Worm (Caenorhabditis elegans) whole organism, L4 larva: ENCODE results near the gene F41H10.4.
A peak's percentile ranks its signal among the peaks of the same experiment; 100 is the strongest.
"Not testable (repeated sequence)": the region's sequence is repeated elsewhere in the genome, so short reads cannot be mapped to it uniquely, and the experiment has no call there.

Source experiments
- F37D6.2 ChIP-seq: sonication (generic microtip); optimal IDR thresholded peaks from 2 replicates; lab custom pipeline; 2016; ENCODE audit warnings: mild to moderate bottlenecking, missing genetic modification characterization, missing compliant biosample characterization
- F49E8.2 ChIP-seq: sonication (generic microtip); optimal IDR thresholded peaks from 2 replicates; lab custom pipeline; 2016; ENCODE audit warnings: missing compliant biosample characterization, mild to moderate bottlenecking, missing genetic modification characterization, borderline replicate concordance
- R02D3.7 ChIP-seq: fragments of 150-350 bp; sonication (generic microtip); optimal IDR thresholded peaks from 3 replicates; lab custom pipeline; 2014; ENCODE audit warnings: missing biosample characterization, missing genetic modification characterization
- T26A8.4 ChIP-seq: fragments of 200-800 bp; sonication (Bioruptor generic); IDR thresholded peaks from 2 replicates; pipeline ENCODE4 v1.3.6; 2022; ENCODE audit warnings: missing genetic modification characterization, missing compliant biosample characterization
- Y75B8A.6 ChIP-seq: fragments of 200-800 bp; sonication (Bioruptor generic); IDR thresholded peaks from 2 replicates; pipeline ENCODE4 v1.3.6; 2022; ENCODE audit warnings: missing genetic modification reagents, missing genetic modification characterization, missing compliant biosample characterization
- aha-1 ChIP-seq: fragments of 150-350 bp; peaks from one replicate; lab custom pipeline; 2014; ENCODE audit warnings: missing biosample characterization, missing genetic modification characterization
- aly-2 ChIP-seq: sonication (generic microtip); optimal IDR thresholded peaks from 2 replicates; lab custom pipeline; 2018; ENCODE audit warnings: missing biosample characterization, missing genetic modification characterization
- ama-1 ChIP-seq: fragments of 150-350 bp; optimal IDR thresholded peaks from 2 replicates; lab custom pipeline; 2014; ENCODE audit warnings: inconsistent platforms, mixed read lengths
- arid-1 ChIP-seq: fragments of 200-800 bp; sonication (Bioruptor generic); conservative IDR thresholded peaks from 2 replicates; pipeline ENCODE4 v1.3.6; 2022; ENCODE audit warnings: missing genetic modification reagents, missing genetic modification characterization, missing compliant biosample characterization
- ceh-28 ChIP-seq: fragments of 150-350 bp; optimal IDR thresholded peaks from 2 replicates; lab custom pipeline; 2014; ENCODE audit warnings: missing biosample characterization, missing genetic modification reagents, missing genetic modification characterization
- ceh-62 ChIP-seq: sonication (generic microtip); optimal IDR thresholded peaks from 2 replicates; lab custom pipeline; 2017; ENCODE audit warnings: missing biosample characterization, missing genetic modification characterization
- ceh-82 ChIP-seq: sonication (generic microtip); optimal IDR thresholded peaks from 2 replicates; lab custom pipeline; 2017; ENCODE audit warnings: missing biosample characterization, missing genetic modification characterization
- ces-1 ChIP-seq: fragments of 150-350 bp; sonication (generic microtip); optimal IDR thresholded peaks from 4 replicates; lab custom pipeline; 2014; ENCODE audit warnings: missing biosample characterization, missing genetic modification reagents, missing genetic modification characterization
- ctbp-1 ChIP-seq: fragments of 200-800 bp; sonication (Bioruptor generic); IDR thresholded peaks from 2 replicates; pipeline ENCODE4 v1.3.6; 2022; ENCODE audit warnings: missing genetic modification reagents, missing genetic modification characterization, missing compliant biosample characterization
- daf-16 ChIP-seq, 3 experiments: sonication (generic microtip); optimal IDR thresholded peaks; 2 replicates each; lab custom pipeline; 2016 to 2017; ENCODE audit warnings: missing genetic modification characterization in 3 of 3, missing genetic modification reagents in 3 of 3, mild to moderate bottlenecking in 2 of 3, missing compliant biosample characterization in 2 of 3, missing biosample characterization in 1 of 3, moderate library complexity in 1 of 3
- daf-8 ChIP-seq: fragments of 200-800 bp; sonication (Bioruptor generic); IDR thresholded peaks from 2 replicates; pipeline ENCODE4 v1.3.6; 2022; ENCODE audit warnings: missing genetic modification characterization, missing compliant biosample characterization
- dmd-6 ChIP-seq: fragments of 200-800 bp; sonication (Bioruptor generic); IDR thresholded peaks from 2 replicates; pipeline ENCODE4 v1.3.6; 2022; ENCODE audit warnings: missing genetic modification reagents, missing genetic modification characterization, missing compliant biosample characterization
- dve-1 ChIP-seq: sonication (generic microtip); optimal IDR thresholded peaks from 2 replicates; lab custom pipeline; 2017; ENCODE audit warnings: antibody characterized with exemption, mild to moderate bottlenecking, missing genetic modification characterization, missing compliant biosample characterization; ENCODE audit not compliant: insufficient read depth
- hlh-11 ChIP-seq: fragments of 200-800 bp; sonication (Bioruptor generic); optimal IDR thresholded peaks from 2 replicates; lab custom pipeline; 2018; ENCODE audit warnings: mild to moderate bottlenecking, missing genetic modification characterization, missing compliant biosample characterization
- lin-13 ChIP-seq: fragments of 150-350 bp; optimal IDR thresholded peaks from 2 replicates; lab custom pipeline; 2014; ENCODE audit warnings: missing biosample characterization, missing genetic modification reagents, missing genetic modification characterization
- lin-38 ChIP-seq: fragments of 200-800 bp; sonication (Bioruptor generic); IDR thresholded peaks from 2 replicates; pipeline ENCODE4 v1.3.6; 2022; ENCODE audit warnings: missing genetic modification reagents, missing genetic modification characterization, missing compliant biosample characterization
- lsy-2 ChIP-seq, 2 experiments: fragments of 150-350 bp in 1 of 2; sonication (generic microtip) in 1 of 2; optimal IDR thresholded peaks; 2 replicates each; lab custom pipeline; 2014 to 2017; ENCODE audit warnings: missing biosample characterization in 2 of 2, missing genetic modification characterization in 2 of 2
- madf-9 ChIP-seq: fragments of 200-800 bp; sonication (Bioruptor generic); conservative IDR thresholded peaks from 2 replicates; pipeline ENCODE4 v1.3.6; 2022; ENCODE audit warnings: missing genetic modification reagents, missing genetic modification characterization, missing compliant biosample characterization
- mep-1 ChIP-seq: fragments of 150-350 bp; sonication (generic microtip); optimal IDR thresholded peaks from 3 replicates; lab custom pipeline; 2014; ENCODE audit warnings: missing biosample characterization, missing genetic modification characterization
- mxl-3 ChIP-seq: fragments of 200-800 bp; sonication (Bioruptor generic); optimal IDR thresholded peaks from 2 replicates; lab custom pipeline; 2018; ENCODE audit warnings: mild to moderate bottlenecking, missing genetic modification characterization, missing compliant biosample characterization
- nhr-102 ChIP-seq: sonication (generic microtip); optimal IDR thresholded peaks from 2 replicates; lab custom pipeline; 2016; ENCODE audit warnings: mild to moderate bottlenecking, missing genetic modification characterization, moderate library complexity, missing compliant biosample characterization
- nhr-25 ChIP-seq: sonication (generic microtip); optimal IDR thresholded peaks from 2 replicates; lab custom pipeline; 2017; ENCODE audit warnings: missing genetic modification characterization, mild to moderate bottlenecking, missing compliant biosample characterization, antibody characterized with exemption, moderate library complexity, borderline replicate concordance; ENCODE audit not compliant: insufficient read depth
- nhr-28 ChIP-seq: fragments of 150-350 bp; optimal IDR thresholded peaks from 2 replicates; lab custom pipeline; 2014; ENCODE audit warnings: missing biosample characterization, missing genetic modification characterization
- pqm-1 ChIP-seq: sonication (generic microtip); optimal IDR thresholded peaks from 2 replicates; lab custom pipeline; 2017; ENCODE audit warnings: missing biosample characterization, missing genetic modification characterization
- snpc-4 ChIP-seq: fragments of 150-350 bp; optimal IDR thresholded peaks from 2 replicates; lab custom pipeline; 2014; ENCODE audit warnings: missing biosample characterization, missing genetic modification characterization
- tag-97 ChIP-seq: fragments of 200-800 bp; sonication (Bioruptor generic); IDR thresholded peaks from 2 replicates; pipeline ENCODE4 v1.3.6; 2022; ENCODE audit warnings: missing genetic modification characterization, missing compliant biosample characterization
- unc-62 ChIP-seq, 3 experiments: fragments of 150-350 bp in 1 of 3; sonication (generic microtip); optimal IDR thresholded peaks in 2 of 3; peaks in 1 of 3; 1 replicate in 1 of 3; 2 replicates in 2 of 3; lab custom pipeline; 2014 to 2017; ENCODE audit warnings: missing biosample characterization in 3 of 3, missing genetic modification characterization in 3 of 3, missing genetic modification reagents in 3 of 3, missing genotype in 1 of 3
- vab-7 ChIP-seq: fragments of 200-800 bp; sonication (Bioruptor generic); IDR thresholded peaks from 2 replicates; pipeline ENCODE4 v1.3.6; 2022; ENCODE audit warnings: missing genetic modification reagents, missing genetic modification characterization, missing compliant biosample characterization
- zfp-3 ChIP-seq: fragments of 200-800 bp; sonication (Bioruptor generic); conservative IDR thresholded peaks from 2 replicates; pipeline ENCODE4 v1.3.6; 2022; ENCODE audit warnings: missing genetic modification reagents, missing genetic modification characterization, missing compliant biosample characterization

Gene F41H10.4

DNA sequence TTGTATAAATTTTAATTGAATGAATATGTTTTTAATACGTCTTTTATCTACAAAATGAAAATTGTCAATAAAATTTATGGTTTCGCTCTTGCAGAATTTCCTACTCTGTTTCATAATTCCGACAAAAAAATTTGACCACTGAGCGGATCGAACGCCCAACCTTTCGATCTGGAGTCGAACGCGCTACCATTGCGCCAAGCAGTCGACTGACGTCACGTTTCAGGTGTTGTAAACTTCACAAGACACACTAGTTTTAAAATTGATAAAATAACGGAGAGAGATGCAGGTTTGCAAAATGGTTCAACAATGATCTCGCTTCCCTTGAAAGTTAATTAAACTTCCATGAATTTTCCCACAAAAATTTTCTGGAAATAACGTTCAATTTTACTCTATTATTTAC, 20.2 kb upstream of the F41H10.4 start (continued):
- TF ChIP-seq dmd-6 (peak; percentile 57), arid-1 (GFP tag; lab: Robert Waterston, UW) (peak; percentile 53; the same call in 1 of the 2 replicates), ama-1 (lab: Kevin White, UChicago) (no peak), mep-1 (tag; lab: Kevin White, UChicago) (no peak), ces-1 (GFP tag; lab: Kevin White, UChicago) (no peak), Y75B8A.6 (GFP tag; lab: Robert Waterston, UW) (0 out of 2 replicates have a peak, but pooled peaks have one; percentile 48)
- TF ChIP-seq, all 104 proteins: peak for 15

DNA sequence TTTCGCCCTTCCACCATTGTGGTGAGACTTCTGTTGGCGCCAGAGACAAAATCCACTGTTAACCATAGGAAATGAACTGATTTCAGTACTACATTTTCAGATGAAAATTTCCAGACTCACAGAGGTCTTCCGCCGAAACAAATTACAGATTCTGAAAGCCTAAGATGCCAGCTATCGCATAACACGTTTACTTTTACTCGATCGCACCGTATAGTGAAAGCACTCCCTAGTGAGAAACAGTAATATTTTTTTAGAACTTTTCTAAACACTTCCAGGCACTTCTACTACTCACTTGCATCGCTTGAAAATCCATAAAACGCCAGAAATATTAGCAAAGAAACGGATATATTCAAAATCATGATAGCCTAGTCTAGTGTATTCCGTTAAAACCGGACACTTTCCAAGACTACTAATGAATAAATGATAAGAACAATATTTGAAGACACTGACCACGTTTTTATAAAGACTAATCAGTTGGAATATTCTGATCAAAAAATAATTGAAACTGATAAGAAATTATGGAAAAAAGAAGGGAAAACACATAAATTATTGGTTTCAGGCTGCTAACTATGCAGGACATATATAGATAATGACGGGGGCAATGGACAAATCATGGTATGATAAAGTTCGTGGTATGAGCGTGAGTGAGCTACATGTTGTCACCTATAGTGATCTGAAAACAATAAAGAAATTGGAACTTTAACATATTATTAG, 13.7 kb upstream of the F41H10.4 start, which contains the start of gene gba-4:
gba-4 (minus strand) TSS at position 418 of the 714 bp plus-strand sequence.
- TF ChIP-seq daf-16 (GFP tag; optimal IDR thresholded peaks at IDR 0.05; lab: Kevin White, UChicago) = not testable (repeated sequence)
- TF ChIP-seq daf-16 (tag; optimal IDR thresholded peaks at IDR 0.05; lab: Kevin White, UChicago) = peak; percentile 40
- TF ChIP-seq dmd-6 = peak; percentile 62
- peak; percentile 74 for TF ChIP-seq dve-1 (tag; lab: Kevin White, UChicago)
- TF ChIP-seq nhr-28 = peak; percentile 35
- peak; percentile 30 for TF ChIP-seq hlh-11 (tag; lab: Kevin White, UChicago)
- TF ChIP-seq pqm-1 = peak; percentile 84
- TF ChIP-seq aha-1 (tag; lab: Kevin White, UChicago) = peak; percentile 83

DNA sequence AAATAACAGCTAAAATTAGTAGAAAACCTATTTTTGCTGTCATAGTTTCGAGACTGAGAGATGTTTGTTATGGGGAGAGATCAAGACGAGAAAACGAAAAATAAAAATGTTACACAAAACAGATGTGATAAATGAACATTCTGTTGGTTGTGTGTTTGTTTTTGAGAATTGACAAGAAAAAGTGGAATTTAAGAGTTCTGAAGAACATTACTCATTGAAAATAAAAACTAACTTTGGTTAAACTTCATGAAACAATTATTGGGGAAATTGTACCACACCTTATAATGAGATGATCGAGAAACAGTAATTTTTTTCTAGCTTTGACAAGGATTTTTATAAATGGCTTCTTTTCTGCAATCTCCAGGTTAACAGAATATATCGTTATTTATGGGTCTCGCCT, 11.0 kb upstream of the F41H10.4 start, which contains the start of gene Y4C6B.7:
Y4C6B.7 (minus strand) TSS at position 101 of the 400 bp plus-strand sequence.
- TF ChIP-seq aha-1 (tag; lab: Kevin White, UChicago) (peak; percentile 46), tag-97 (GFP tag; lab: Robert Waterston, UW) (no peak)

DNA sequence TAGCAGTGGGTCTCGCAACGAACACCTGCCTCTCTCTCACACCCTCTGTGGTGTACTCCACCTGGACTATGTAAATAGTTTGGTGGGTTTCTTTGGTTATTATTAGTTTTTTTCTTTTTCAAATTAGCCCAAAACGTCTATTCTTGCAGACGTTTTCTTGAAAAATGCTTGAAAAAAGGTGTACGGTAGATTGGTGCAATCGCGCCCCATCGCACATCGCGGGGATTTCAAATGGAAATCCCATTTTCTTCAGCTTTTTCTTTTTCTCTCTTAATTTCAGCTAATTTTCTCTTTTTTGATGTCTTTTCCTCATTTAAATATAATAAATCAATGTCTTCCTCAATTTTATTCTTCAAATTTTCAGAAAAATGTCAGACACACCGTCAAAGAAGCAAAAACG, 10.2 kb upstream of the F41H10.4 start, which contains the start of gene Y4C6B.1:
Y4C6B.1 (plus strand) TSS at position 365 of the 400 bp plus-strand sequence.
- TF ChIP-seq aly-2 = no peak
- no peak for TF ChIP-seq ctbp-1
- peak; percentile 87 for TF ChIP-seq lin-38 (GFP tag; lab: Robert Waterston, UW)
- no peak for TF ChIP-seq daf-8 (GFP tag; lab: Robert Waterston, UW)
- peak in 1 of 2 experiments; percentile 83 for TF ChIP-seq lsy-2 (tag; optimal IDR thresholded peaks at IDR 0.05; lab: Kevin White, UChicago)
- TF ChIP-seq nhr-25 (tag; lab: Kevin White, UChicago) = no peak
- TF ChIP-seq, all 104 proteins: peak for 2

DNA sequence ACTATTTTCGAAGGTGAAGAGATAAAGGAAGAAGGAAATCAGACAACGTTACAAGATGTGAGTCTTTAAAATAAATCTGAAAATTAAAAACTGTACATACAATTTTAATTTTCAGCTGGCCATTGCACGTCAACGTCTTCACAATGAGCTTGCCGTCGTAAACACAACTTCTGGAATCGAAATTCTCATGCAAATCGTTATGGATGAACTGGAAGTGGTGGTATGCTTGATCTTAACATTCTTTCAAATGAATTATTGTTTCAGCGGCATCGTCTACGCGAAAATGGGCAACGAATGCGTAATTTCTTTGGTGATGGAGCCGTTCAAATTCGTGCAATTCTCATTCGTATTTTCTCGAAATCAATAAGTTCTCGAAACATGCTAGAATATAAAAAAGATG, 9.8 kb upstream of the F41H10.4 start:
- TF ChIP-seq lin-13 (GFP tag; lab: Kevin White, UChicago) = no peak
- peak in 1 of 2 experiments; percentile 96 for TF ChIP-seq unc-62 (GFP tag; optimal IDR thresholded peaks at IDR 0.05 in 1 of 2; lab: Kevin White, UChicago)
- no peak for TF ChIP-seq unc-62 (tag; optimal IDR thresholded peaks at IDR 0.05; lab: Kevin White, UChicago)

DNA sequence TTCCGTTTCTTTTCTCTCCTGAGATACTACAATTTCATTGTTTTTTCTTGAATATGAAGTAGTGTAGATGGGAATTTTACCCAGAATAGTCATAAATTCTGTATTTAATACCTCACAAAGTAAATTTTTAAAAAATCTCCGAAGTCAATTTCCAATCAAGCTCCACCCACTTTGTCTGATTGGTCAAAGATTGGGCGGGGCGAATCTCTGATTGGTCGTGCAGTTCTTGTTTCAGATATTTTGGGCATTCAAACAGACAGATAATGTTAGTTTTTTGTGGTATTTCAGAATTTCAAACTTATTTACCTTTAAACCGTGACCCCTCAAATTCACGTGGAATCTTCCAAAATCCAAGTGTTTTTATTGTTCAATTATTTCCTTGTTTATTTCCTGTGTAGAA, 3.8 kb upstream of the F41H10.4 start, which contains the start of gene F41H10.5:
F41H10.5 (plus strand) TSS at position 375 of the 400 bp plus-strand sequence.
- TF ChIP-seq ceh-82 (tag; lab: Kevin White, UChicago) = no peak
- no peak for TF ChIP-seq zfp-3 (GFP tag; lab: Robert Waterston, UW)
- no peak for TF ChIP-seq madf-9
- no peak for TF ChIP-seq aha-1 (tag; lab: Kevin White, UChicago)
- no peak for TF ChIP-seq ceh-28
- no peak for TF ChIP-seq F49E8.2 (tag; lab: Kevin White, UChicago)
- TF ChIP-seq R02D3.7 = no peak
- TF ChIP-seq mxl-3 (GFP tag; lab: Kevin White, UChicago) = no peak
- TF ChIP-seq ceh-62 (tag; lab: Kevin White, UChicago) = no peak
- TF ChIP-seq F37D6.2 (tag; lab: Kevin White, UChicago) = no peak
- TF ChIP-seq T26A8.4 = no peak
- TF ChIP-seq nhr-102 (tag; lab: Kevin White, UChicago) = no peak
- no peak for TF ChIP-seq vab-7
- TF ChIP-seq snpc-4 (tag; lab: Kevin White, UChicago) = no peak
- TF ChIP-seq, all 104 proteins: peak for 0
